Worm (Caenorhabditis elegans) whole organism, young adult: ENCODE data around the gene kcc-2.

Experiments used
- B0019.2 ChIP-seq: fragments of 200-800 bp; sonication (Bioruptor generic); conservative IDR thresholded peaks from 2 replicates; pipeline ENCODE4 v1.3.6; 2022; ENCODE audit warnings: missing genetic modification reagents, missing genetic modification characterization, missing compliant biosample characterization
- B0035.1 ChIP-seq: sonication (generic microtip); optimal IDR thresholded peaks from 2 replicates; lab custom pipeline; 2016; ENCODE audit warnings: missing genetic modification characterization, mild to moderate bottlenecking, missing compliant biosample characterization, missing genotype, missing genetic modification reagents
- B0336.3 ChIP-seq: fragments of 200-800 bp; sonication (Bioruptor generic); IDR thresholded peaks from 2 replicates; pipeline ENCODE4 v1.3.6; 2022; ENCODE audit warnings: missing genetic modification characterization, missing compliant biosample characterization
- C17E4.6 ChIP-seq: fragments of 200-800 bp; sonication (Bioruptor generic); IDR thresholded peaks from 2 replicates; pipeline ENCODE4 v1.3.6; 2022; ENCODE audit warnings: missing genetic modification reagents, missing genetic modification characterization, missing compliant biosample characterization
- F10E7.11 ChIP-seq: sonication (generic microtip); optimal IDR thresholded peaks from 2 replicates; lab custom pipeline; 2017; ENCODE audit warnings: mild to moderate bottlenecking, missing genetic modification characterization, moderate library complexity, missing compliant biosample characterization
- F22D6.2 ChIP-seq: sonication (generic microtip); optimal IDR thresholded peaks from 2 replicates; lab custom pipeline; 2016; ENCODE audit warnings: mild to moderate bottlenecking, missing genetic modification characterization, missing compliant biosample characterization
- F33H1.4 ChIP-seq: fragments of 200-800 bp; sonication (Bioruptor generic); IDR thresholded peaks from 2 replicates; pipeline ENCODE4 v1.3.6; 2022; ENCODE audit warnings: missing genetic modification reagents, missing genetic modification characterization, missing compliant biosample characterization
- F39B2.1 ChIP-seq: fragments of 200-800 bp; sonication (Bioruptor generic); IDR thresholded peaks from 2 replicates; pipeline ENCODE4 v1.3.6; 2022; ENCODE audit warnings: missing genetic modification reagents, missing genetic modification characterization, missing compliant biosample characterization
- F52B5.7 ChIP-seq: sonication (generic microtip); optimal IDR thresholded peaks from 2 replicates; lab custom pipeline; 2016; ENCODE audit warnings: mild to moderate bottlenecking, missing genetic modification characterization, missing compliant biosample characterization
- F55B11.4 ChIP-seq: sonication (generic microtip); optimal IDR thresholded peaks from 2 replicates; lab custom pipeline; 2016; ENCODE audit warnings: missing compliant biosample characterization, missing genetic modification characterization, borderline replicate concordance; ENCODE audit not compliant: insufficient read depth
- F57A8.1 ChIP-seq: fragments of 200-800 bp; sonication (Bioruptor generic); optimal IDR thresholded peaks from 2 replicates; lab custom pipeline; 2018; ENCODE audit warnings: mild to moderate bottlenecking, missing genetic modification characterization, moderate library complexity, missing compliant biosample characterization
- F57C9.4 ChIP-seq: sonication (generic microtip); optimal IDR thresholded peaks from 2 replicates; lab custom pipeline; 2017; ENCODE audit warnings: mild to moderate bottlenecking, missing genetic modification characterization, missing compliant biosample characterization
- K12H6.12 ChIP-seq: fragments of 200-800 bp; sonication (Bioruptor generic); optimal IDR thresholded peaks from 2 replicates; lab custom pipeline; 2018; ENCODE audit warnings: mild to moderate bottlenecking, missing genetic modification characterization, missing compliant biosample characterization
- T07F8.4 ChIP-seq: sonication (generic microtip); optimal IDR thresholded peaks from 2 replicates; lab custom pipeline; 2016; ENCODE audit warnings: mild to moderate bottlenecking, missing genetic modification characterization, moderate library complexity, missing compliant biosample characterization
- Y53F4B.3 ChIP-seq: fragments of 200-800 bp; sonication (Bioruptor generic); IDR thresholded peaks from 2 replicates; pipeline ENCODE4 v1.3.6; 2022; ENCODE audit warnings: missing genetic modification reagents, missing genetic modification characterization, missing compliant biosample characterization
- Y56A3A.18 ChIP-seq: fragments of 200-800 bp; sonication (Bioruptor generic); IDR thresholded peaks from 2 replicates; pipeline ENCODE4 v1.3.6; 2022; ENCODE audit warnings: missing genetic modification reagents, missing genetic modification characterization, missing compliant biosample characterization
- Y67H2A.10 ChIP-seq: fragments of 200-800 bp; sonication (Bioruptor generic); conservative IDR thresholded peaks from 2 replicates; pipeline ENCODE4 v1.3.6; 2022; ENCODE audit warnings: missing genetic modification reagents, missing genetic modification characterization, missing compliant biosample characterization
- ZK185.1 ChIP-seq: sonication (generic microtip); optimal IDR thresholded peaks from 2 replicates; lab custom pipeline; 2016; ENCODE audit warnings: mild to moderate bottlenecking, missing genetic modification characterization, missing compliant biosample characterization; ENCODE audit not compliant: poor library complexity, severe bottlenecking
- ccch-3 ChIP-seq: fragments of 200-800 bp; sonication (Bioruptor generic); optimal IDR thresholded peaks from 2 replicates; lab custom pipeline; 2018; ENCODE audit warnings: mild to moderate bottlenecking, missing genetic modification characterization, missing compliant biosample characterization
- ceh-40 ChIP-seq: fragments of 200-800 bp; sonication (Bioruptor generic); IDR thresholded peaks from 2 replicates; pipeline ENCODE4 v1.3.6; 2022; ENCODE audit warnings: missing genetic modification characterization, missing compliant biosample characterization
- chd-7 ChIP-seq: sonication (generic microtip); optimal IDR thresholded peaks from 2 replicates; lab custom pipeline; 2016; ENCODE audit warnings: mild to moderate bottlenecking, missing genetic modification characterization, moderate library complexity, missing compliant biosample characterization
- dox-1 ChIP-seq: fragments of 200-800 bp; sonication (Bioruptor generic); IDR thresholded peaks from 2 replicates; pipeline ENCODE4 v1.3.6; 2022; ENCODE audit warnings: missing genetic modification reagents, missing genetic modification characterization, missing compliant biosample characterization
- dpff-1 ChIP-seq: sonication (generic microtip); optimal IDR thresholded peaks from 2 replicates; lab custom pipeline; 2017; ENCODE audit warnings: mild to moderate bottlenecking, missing genetic modification characterization, missing compliant biosample characterization
- dpl-1 ChIP-seq: fragments of 150-350 bp; optimal IDR thresholded peaks from 2 replicates; lab custom pipeline; 2014; ENCODE audit warnings: missing biosample characterization, missing genetic modification reagents, missing genetic modification characterization
- egl-18 ChIP-seq: fragments of 200-800 bp; sonication (Bioruptor generic); IDR thresholded peaks from 2 replicates; pipeline ENCODE4 v1.3.6; 2022; ENCODE audit warnings: missing genetic modification reagents, missing genetic modification characterization, missing compliant biosample characterization
- egl-44 ChIP-seq: fragments of 200-800 bp; sonication (Bioruptor generic); IDR thresholded peaks from 2 replicates; pipeline ENCODE4 v1.3.6; 2022; ENCODE audit warnings: missing genetic modification reagents, missing genetic modification characterization, missing compliant biosample characterization
- ets-4 ChIP-seq: fragments of 200-800 bp; sonication (Bioruptor generic); optimal IDR thresholded peaks from 2 replicates; lab custom pipeline; 2018; ENCODE audit warnings: mild to moderate bottlenecking, missing genetic modification characterization, missing compliant biosample characterization
- gei-17 ChIP-seq: fragments of 200-800 bp; sonication (Bioruptor generic); optimal IDR thresholded peaks from 2 replicates; lab custom pipeline; 2018; ENCODE audit warnings: mild to moderate bottlenecking, missing genetic modification characterization, missing compliant biosample characterization
- hmg-20 ChIP-seq: fragments of 200-800 bp; sonication (Bioruptor generic); IDR thresholded peaks from 2 replicates; pipeline ENCODE4 v1.3.6; 2022; ENCODE audit warnings: missing genetic modification reagents, missing genetic modification characterization, missing compliant biosample characterization
- hsf-1 ChIP-seq: fragments of 200-800 bp; sonication (Bioruptor generic); IDR thresholded peaks from 2 replicates; pipeline ENCODE4 v1.3.6; 2022; ENCODE audit warnings: missing genetic modification reagents, missing genetic modification characterization, missing compliant biosample characterization
- let-607 ChIP-seq, 2 experiments: fragments of 200-800 bp in 1 of 2; sonication (Bioruptor generic) in 1 of 2; sonication (generic microtip) in 1 of 2; optimal IDR thresholded peaks; 2 replicates each; lab custom pipeline; 2016 to 2018; ENCODE audit warnings: mild to moderate bottlenecking in 2 of 2, missing compliant biosample characterization in 2 of 2, missing genetic modification characterization in 2 of 2, moderate library complexity in 2 of 2, missing genotype in 1 of 2
- lin-26 ChIP-seq: fragments of 200-800 bp; sonication (Bioruptor generic); IDR thresholded peaks from 2 replicates; pipeline ENCODE4 v1.3.6; 2022; ENCODE audit warnings: missing genetic modification reagents, missing genetic modification characterization, missing compliant biosample characterization
- lin-54 ChIP-seq: fragments of 200-800 bp; sonication (Bioruptor generic); optimal IDR thresholded peaks from 2 replicates; lab custom pipeline; 2018; ENCODE audit warnings: mild to moderate bottlenecking, missing genetic modification characterization, missing compliant biosample characterization
- madf-3 ChIP-seq: fragments of 200-800 bp; sonication (Bioruptor generic); IDR thresholded peaks from 2 replicates; pipeline ENCODE4 v1.3.6; 2022; ENCODE audit warnings: missing genetic modification reagents, missing genetic modification characterization, missing compliant biosample characterization
- mxl-1 ChIP-seq: sonication (generic microtip); optimal IDR thresholded peaks from 2 replicates; lab custom pipeline; 2016; ENCODE audit warnings: missing genetic modification characterization, missing compliant biosample characterization
- nhr-80 ChIP-seq: sonication (generic microtip); optimal IDR thresholded peaks from 2 replicates; lab custom pipeline; 2016; ENCODE audit warnings: missing genetic modification characterization, missing compliant biosample characterization
- repo-1 ChIP-seq: sonication (generic microtip); optimal IDR thresholded peaks from 2 replicates; lab custom pipeline; 2017; ENCODE audit warnings: mild to moderate bottlenecking, missing genetic modification characterization, missing compliant biosample characterization
- sea-2 ChIP-seq: fragments of 200-800 bp; sonication (Bioruptor generic); IDR thresholded peaks from 2 replicates; pipeline ENCODE4 v1.3.6; 2022; ENCODE audit warnings: missing genetic modification characterization, missing compliant biosample characterization
- snpc-3.4 ChIP-seq: sonication (generic microtip); optimal IDR thresholded peaks from 2 replicates; lab custom pipeline; 2017; ENCODE audit warnings: missing genetic modification characterization, mild to moderate bottlenecking, missing compliant biosample characterization, antibody characterized with exemption, moderate library complexity, missing genotype, missing genetic modification reagents
- snpc-4 ChIP-seq, 5 experiments: fragments of 150-350 bp in 1 of 5; sonication (generic microtip) in 4 of 5; optimal IDR thresholded peaks; 2 replicates each; lab custom pipeline; 2014 to 2018; ENCODE audit warnings: missing genetic modification characterization in 5 of 5, missing biosample characterization in 3 of 5, antibody characterized with exemption in 2 of 5, mild to moderate bottlenecking in 2 of 5, missing compliant biosample characterization in 2 of 5, missing genotype in 2 of 5, moderate library complexity in 2 of 5, missing genetic modification reagents in 1 of 5
- somi-1 ChIP-seq: fragments of 200-800 bp; sonication (Bioruptor generic); optimal IDR thresholded peaks from 2 replicates; lab custom pipeline; 2018; ENCODE audit warnings: mild to moderate bottlenecking, missing genetic modification characterization, missing compliant biosample characterization
- zim-3 ChIP-seq: sonication (generic microtip); optimal IDR thresholded peaks from 2 replicates; lab custom pipeline; 2017; ENCODE audit warnings: mild to moderate bottlenecking, missing genetic modification characterization, moderate library complexity, missing compliant biosample characterization
- ztf-3 ChIP-seq: fragments of 200-800 bp; sonication (Bioruptor generic); optimal IDR thresholded peaks from 2 replicates; lab custom pipeline; 2018; ENCODE audit warnings: mild to moderate bottlenecking, missing genetic modification characterization, missing compliant biosample characterization
- ztf-6 ChIP-seq: fragments of 200-800 bp; sonication (Bioruptor generic); IDR thresholded peaks from 2 replicates; pipeline ENCODE4 v1.3.6; 2022; ENCODE audit warnings: missing genetic modification reagents, missing genetic modification characterization, missing compliant biosample characterization

kcc-2 gene

DNA sequence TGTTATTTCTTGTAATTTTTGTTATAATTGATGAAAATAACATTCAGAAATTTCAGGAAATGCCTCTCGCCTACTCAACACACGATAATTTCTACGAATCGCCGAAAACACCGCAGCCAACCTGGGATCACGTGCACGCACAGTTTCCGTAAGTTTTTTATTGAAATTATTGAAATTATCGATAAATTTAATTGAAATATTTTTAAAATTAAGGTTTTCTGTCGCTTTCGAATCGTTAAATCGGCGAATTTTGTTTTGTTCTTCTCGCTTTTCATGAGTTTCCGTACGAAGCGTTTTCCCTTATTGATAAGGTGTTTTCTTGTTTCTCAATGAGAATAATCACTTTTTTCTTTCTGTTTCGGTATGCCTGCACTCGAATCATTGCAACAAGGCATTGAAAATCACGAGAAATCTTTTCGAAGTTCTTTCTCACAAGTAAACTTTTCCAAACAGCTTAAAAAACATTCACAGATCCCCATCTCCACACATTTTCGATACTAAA is 54.6 kb downstream of the kcc-2 start, which contains the start of gene lag-1:
TSS of gene lag-1 (plus strand) at position 51 of the 502 bp plus-strand sequence.
- no peak for TF ChIP-seq ceh-40 (GFP tag; lab: Robert Waterston, UW)
- TF ChIP-seq C17E4.6: no peak
- TF ChIP-seq dpl-1: no peak
- TF ChIP-seq ets-4: no peak
- no peak for TF ChIP-seq mxl-1 (tag; lab: Kevin White, UChicago)
- no peak for TF ChIP-seq ztf-6 (GFP tag; lab: Robert Waterston, UW)
- TF ChIP-seq snpc-3.4 (tag; lab: Kevin White, UChicago): no peak
- TF ChIP-seq T07F8.4 (tag; lab: Kevin White, UChicago): no peak
- TF ChIP-seq let-607 (tag; optimal IDR thresholded peaks at IDR 0.05; lab: Kevin White, UChicago): no peak

DNA sequence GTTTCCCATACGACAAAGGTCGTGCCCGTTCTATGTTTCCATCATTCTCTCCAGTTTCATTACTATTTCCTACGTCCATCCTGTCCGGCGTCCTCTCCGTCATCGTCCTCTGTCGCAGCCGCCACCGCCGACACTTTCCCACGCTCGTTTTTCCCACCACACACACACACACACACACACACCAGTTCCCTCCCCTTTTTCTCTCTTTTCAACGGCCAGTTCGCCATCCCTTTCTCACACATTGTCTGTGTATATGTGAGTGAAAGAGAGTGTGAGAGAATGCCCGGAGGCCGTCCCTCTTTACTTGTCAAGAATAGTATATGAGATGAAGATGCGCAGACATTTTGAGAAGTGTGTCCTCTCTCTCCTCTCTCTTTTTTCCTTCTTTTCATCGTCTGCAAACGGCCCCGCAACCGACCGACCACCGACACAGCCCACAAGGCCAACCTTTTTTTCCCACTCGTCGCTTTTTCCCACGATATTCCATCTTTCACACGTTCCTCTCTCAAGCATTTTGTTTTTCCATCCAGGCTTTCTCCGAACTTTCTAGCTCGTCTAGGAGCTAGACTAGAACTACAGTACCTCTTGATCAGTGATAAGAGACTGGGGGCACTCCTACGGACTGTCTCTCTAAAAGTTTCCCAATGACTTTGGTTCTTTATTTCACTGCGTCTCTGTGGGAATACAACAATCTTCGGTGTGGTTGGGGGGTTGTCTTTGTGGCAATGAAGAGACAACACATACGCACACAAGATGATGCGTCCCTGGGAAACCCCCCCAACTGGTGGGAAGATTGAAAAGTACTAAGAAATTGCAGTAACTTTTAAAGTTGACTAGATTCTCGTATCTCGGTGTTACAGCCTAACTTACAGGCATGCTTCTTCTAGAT is 56.5 kb downstream of the kcc-2 start:
- TF ChIP-seq Y56A3A.18 (0 out of 2 replicates have a peak, but pooled peaks have one; percentile 65), snpc-4 (GFP tag; optimal IDR thresholded peaks at IDR 0.05; lab: Kevin White, UChicago) (peak; percentile 2), snpc-4 (tag; optimal IDR thresholded peaks at IDR 0.05; lab: Kevin White, UChicago) (peak in 3 of 4 experiments; percentile 52 to 86 (median 72)), F57C9.4 (no peak), sea-2 (GFP tag; lab: Robert Waterston, UW) (no peak), F55B11.4 (no peak), repo-1 (tag; lab: Kevin White, UChicago) (no peak), egl-18 (GFP tag; lab: Robert Waterston, UW) (no peak), nhr-80 (peak; percentile 97), somi-1 (peak; percentile 66), hsf-1 (no peak), T07F8.4 (tag; lab: Kevin White, UChicago) (no peak), Y53F4B.3 (no peak), lin-26 (GFP tag; lab: Robert Waterston, UW) (0 out of 2 replicates have a peak, but pooled peaks have one; percentile 39), egl-44 (peak; percentile 74), ccch-3 (no peak), zim-3 (tag; lab: Kevin White, UChicago) (no peak), madf-3 (no peak), gei-17 (GFP tag; lab: Kevin White, UChicago) (no peak), chd-7 (tag; lab: Kevin White, UChicago) (peak; percentile 53), ztf-3 (peak; percentile 58), ets-4 (peak; percentile 91), K12H6.12 (tag; lab: Kevin White, UChicago) (peak; percentile 59), B0336.3 (GFP tag; lab: Robert Waterston, UW) (peak; percentile 74), F57A8.1 (GFP tag; lab: Kevin White, UChicago) (no peak), B0019.2 (GFP tag; lab: Robert Waterston, UW) (no peak), F10E7.11 (tag; lab: Kevin White, UChicago) (no peak), dpff-1 (no peak), lin-54 (GFP tag; lab: Kevin White, UChicago) (no peak), F22D6.2 (no peak), B0035.1 (tag; lab: Kevin White, UChicago) (no peak), hmg-20 (GFP tag; lab: Robert Waterston, UW) (0 out of 2 replicates have a peak, but pooled peaks have one; percentile 9), F33H1.4 (GFP tag; lab: Robert Waterston, UW) (no peak), F39B2.1 (no peak), ZK185.1 (peak; percentile 61), Y67H2A.10 (no peak), dox-1 (GFP tag; lab: Robert Waterston, UW) (peak; percentile 80), F52B5.7 (tag; lab: Kevin White, UChicago) (no peak)
